Worm (Caenorhabditis elegans) whole organism, midembryonic: ENCODE measurements around the gene Y67D8C.7.

ENCODE experiments used
- T22C8.4 ChIP-seq: fragments of 200-800 bp; sonication (Bioruptor generic); IDR thresholded peaks from 2 replicates; pipeline ENCODE4 v1.3.6; 2022; ENCODE audit warnings: missing genetic modification characterization, missing compliant biosample characterization
- cog-1 ChIP-seq: sonication (generic microtip); optimal IDR thresholded peaks from 2 replicates; lab custom pipeline; 2016; ENCODE audit warnings: missing genetic modification characterization, missing compliant biosample characterization
- flt-1 ChIP-seq: fragments of 200-800 bp; sonication (Bioruptor generic); IDR thresholded peaks from 2 replicates; pipeline ENCODE4 v1.3.6; 2022; ENCODE audit warnings: missing genetic modification characterization, missing compliant biosample characterization
- klf-2 ChIP-seq: fragments of 200-800 bp; sonication (Bioruptor generic); conservative IDR thresholded peaks from 2 replicates; pipeline ENCODE4 v1.3.6; 2022; ENCODE audit warnings: missing genetic modification reagents, missing genetic modification characterization, missing compliant biosample characterization
- med-1 ChIP-seq: sonication (generic microtip); optimal IDR thresholded peaks from 2 replicates; lab custom pipeline; 2017; ENCODE audit warnings: missing genetic modification characterization, mild to moderate bottlenecking, missing compliant biosample characterization, antibody characterized with exemption, missing genetic modification reagents; ENCODE audit not compliant: insufficient read depth
- ref-1 ChIP-seq: fragments of 200-800 bp; sonication (Bioruptor generic); conservative IDR thresholded peaks from 2 replicates; pipeline ENCODE4 v1.3.6; 2022; ENCODE audit warnings: missing genetic modification reagents, missing genetic modification characterization, missing compliant biosample characterization
- tab-1 ChIP-seq: fragments of 200-800 bp; sonication (Bioruptor generic); IDR thresholded peaks from 2 replicates; pipeline ENCODE4 v1.3.6; 2022; ENCODE audit warnings: missing genetic modification characterization, missing compliant biosample characterization
- ztf-23 ChIP-seq: fragments of 200-800 bp; sonication (Bioruptor generic); IDR thresholded peaks from 2 replicates; pipeline ENCODE4 v1.3.6; 2022; ENCODE audit warnings: missing genetic modification reagents, missing genetic modification characterization, missing compliant biosample characterization

DNA sequence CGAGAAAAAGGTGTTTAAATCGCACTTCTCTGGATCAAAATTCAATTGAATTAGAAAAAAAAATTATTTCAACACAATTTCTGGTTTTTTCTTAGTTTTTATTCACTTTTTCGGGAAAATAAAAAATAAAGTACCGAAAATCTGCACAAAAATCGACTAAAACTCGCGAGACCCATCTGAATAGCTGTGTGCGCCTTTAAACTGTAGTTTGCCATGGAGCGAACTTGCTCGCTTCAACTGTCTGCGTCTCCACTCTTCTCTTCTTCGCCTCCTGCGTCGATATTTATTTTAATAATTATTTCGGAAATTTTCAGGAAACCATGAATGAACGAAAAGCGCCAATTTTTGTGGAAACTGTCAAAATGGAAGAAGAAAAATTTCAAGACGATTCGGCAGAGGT is 10.9 kb downstream of the Y67D8C.7 start:
- TF ChIP-seq med-1 (no peak), flt-1 (GFP tag; lab: Robert Waterston, UW) (no peak), cog-1 (tag; lab: Kevin White, UChicago) (no peak), T22C8.4 (GFP tag; lab: Robert Waterston, UW) (no peak), ztf-23 (GFP tag; lab: Robert Waterston, UW) (no peak), klf-2 (GFP tag; lab: Robert Waterston, UW) (no peak), ref-1 (GFP tag; lab: Robert Waterston, UW) (no peak), tab-1 (GFP tag; lab: Robert Waterston, UW) (no peak)
